Fruit fly (Drosophila melanogaster): ENCODE data around the gene ND-B22.

Gene ND-B22

DNA sequence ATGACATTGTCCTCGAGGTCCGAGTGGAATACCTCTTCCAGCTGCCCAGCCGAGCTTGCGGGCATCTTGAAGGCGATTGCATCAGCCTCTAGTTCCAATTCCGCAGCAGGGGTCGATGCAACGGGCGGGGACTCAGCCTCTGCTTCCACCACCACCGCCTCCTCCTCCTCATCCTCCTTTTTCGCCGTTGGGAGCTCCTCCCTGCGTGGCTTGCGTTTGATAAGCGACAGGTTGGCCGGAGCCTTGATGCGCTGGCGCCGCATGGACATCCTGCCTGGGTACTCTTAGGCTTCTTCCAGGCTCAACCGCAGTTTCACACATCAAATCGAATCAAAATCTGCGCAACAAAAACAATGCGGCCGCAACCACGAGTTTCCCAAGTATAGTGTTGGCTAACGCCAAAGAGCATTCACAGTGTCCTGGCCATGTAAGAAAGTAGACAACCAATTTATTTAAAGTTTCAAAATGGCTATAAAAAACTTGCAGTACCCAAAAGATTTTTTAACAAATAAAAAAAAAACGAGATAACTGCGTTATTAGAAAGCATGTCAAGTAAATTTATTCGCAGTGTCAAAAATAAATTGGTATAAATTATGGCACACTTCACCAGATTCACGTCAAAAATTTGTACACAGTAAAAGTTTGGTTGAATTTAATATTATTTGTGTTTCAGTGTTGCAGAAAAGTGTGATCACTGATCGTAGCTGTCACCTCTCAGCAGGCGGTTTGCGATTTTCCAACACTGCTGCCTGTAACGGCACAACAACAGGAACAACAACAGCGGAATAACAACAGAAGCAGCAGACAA, 2.7 kb upstream of the ND-B22 start, which contains the start of the genes Bdp1 and CG6565 (continued):
- TF ChIP-seq Hr3 (GFP tag; optimal IDR thresholded peaks at IDR 0.05) (peak; percentile 99), ci (GFP tag; IDR thresholded peaks at IDR 0.05) (peak; percentile 86), unc-4 (GFP tag; IDR thresholded peaks at IDR 0.05; ENCODE audit: partially characterized antibody) (no peak), Rx (GFP tag; IDR thresholded peaks at IDR 0.05) (peak; percentile 93), CG17568 (GFP tag; optimal IDR thresholded peaks at IDR 0.05) (no peak), CG8290 (GFP tag; optimal IDR thresholded peaks at IDR 0.05) (peak; percentile 100), CG8290 (tag; optimal IDR thresholded peaks at IDR 0.05) (peak; percentile 87 to 99), CG9817 (tag; optimal IDR thresholded peaks at IDR 0.05) (peak; percentile 97), Hmx (GFP tag; optimal IDR thresholded peaks at IDR 0.05) (peak; percentile 93), odd (GFP tag; optimal IDR thresholded peaks at IDR 0.05) (peak; percentile 90), CG14667 (GFP tag; IDR thresholded peaks at IDR 0.05) (peak; percentile 91), ase (GFP tag; IDR thresholded peaks at IDR 0.05) (peak; percentile 94), CG15073 (GFP tag; optimal IDR thresholded peaks at IDR 0.05) (peak; percentile 85), Vsx1 (GFP tag; optimal IDR thresholded peaks at IDR 0.05) (peak; percentile 87), nerfin-2 (GFP tag; IDR thresholded peaks at IDR 0.05; ENCODE audit: partially characterized antibody) (no peak), CG34422 (GFP tag; IDR thresholded peaks at IDR 0.05) (peak; percentile 96), CG10462 (GFP tag; optimal IDR thresholded peaks at IDR 0.05) (peak; percentile 98), CG6272 (GFP tag; IDR thresholded peaks at IDR 0.05) (peak; percentile 97), lab (GFP tag; optimal IDR thresholded peaks at IDR 0.05) (peak; percentile 97), Blimp-1 (GFP tag; optimal IDR thresholded peaks at IDR 0.05) (peak; percentile 92), Tbp (GFP tag; optimal IDR thresholded peaks at IDR 0.05) (no peak), CG10147 (GFP tag; optimal IDR thresholded peaks at IDR 0.05) (peak; percentile 93), MTF-1 (GFP tag; optimal IDR thresholded peaks at IDR 0.05; ENCODE audit: borderline replicate concordance) (peak; percentile 59), vfl (GFP tag; optimal IDR thresholded peaks at IDR 0.05) (peak; percentile 97), sens-2 (GFP tag; IDR thresholded peaks at IDR 0.05) (peak; percentile 82), CG13624 (GFP tag; optimal IDR thresholded peaks at IDR 0.05) (peak; percentile 99), onecut (GFP tag; IDR thresholded peaks at IDR 0.05) (peak; percentile 78), nmo (GFP tag; optimal IDR thresholded peaks at IDR 0.05) (peak; percentile 99), NK7.1 (GFP tag; optimal IDR thresholded peaks at IDR 0.05) (peak; percentile 95), CG6854 (GFP tag; optimal IDR thresholded peaks at IDR 0.05) (peak; percentile 88), CG3065 (GFP tag; optimal IDR thresholded peaks at IDR 0.05) (peak; percentile 96), al (GFP tag; IDR thresholded peaks at IDR 0.05) (peak; percentile 96), gem (tag; optimal IDR thresholded peaks at IDR 0.05) (peak; percentile 98), CG10959 (GFP tag; IDR thresholded peaks at IDR 0.05) (peak; percentile 90), CG17385 (GFP tag; optimal IDR thresholded peaks at IDR 0.05) (peak; percentile 93), Scr (GFP tag; IDR thresholded peaks at IDR 0.05; ENCODE audit: partially characterized antibody) (peak; percentile 48; the same call in 1 of the 2 replicates), so (GFP tag; IDR thresholded peaks at IDR 0.05) (peak; percentile 94), CG8765 (GFP tag; IDR thresholded peaks at IDR 0.05) (peak; percentile 95; the same call in 1 of the 2 replicates), CG2120 (GFP tag; optimal IDR thresholded peaks at IDR 0.05) (peak; percentile 99), CG7745 (tag; optimal IDR thresholded peaks at IDR 0.05) (no peak), CG15269 (tag; optimal IDR thresholded peaks at IDR 0.05) (peak; percentile 96), Hr51 (GFP tag; optimal IDR thresholded peaks at IDR 0.05) (peak; percentile 96 to 98), CG10267 (tag; optimal IDR thresholded peaks at IDR 0.05) (peak; percentile 100), CG31388 (GFP tag; optimal IDR thresholded peaks at IDR 0.05) (peak; percentile 95), danr (GFP tag; IDR thresholded peaks at IDR 0.05) (peak; percentile 97), CG33213 (GFP tag; optimal IDR thresholded peaks at IDR 0.05) (peak; percentile 98), chn (GFP tag; optimal IDR thresholded peaks at IDR 0.05) (peak; percentile 99), Atf6 (GFP tag; IDR thresholded peaks at IDR 0.05) (peak; percentile 96), Neu2 (GFP tag; optimal IDR thresholded peaks at IDR 0.05; ENCODE audit: borderline replicate concordance) (peak; percentile 96)

Measured in whole organism, embryonic.